Fruit fly (Drosophila melanogaster): ENCODE measurements around the gene CG10469.

The CG10469 gene

dm6 chr3L:6106717-6107116, 13.6 kb upstream of the CG10469 start (continued):
- TF ChIP-seq slbo (GFP tag; IDR thresholded peaks at IDR 0.05) (no peak), Nf-YC (tag; optimal IDR thresholded peaks at IDR 0.05) (peak; percentile 23), mirr (GFP tag; optimal IDR thresholded peaks at IDR 0.05) (no peak), CG9727 (GFP tag; optimal IDR thresholded peaks at IDR 0.05) (no peak), schlank (tag; optimal IDR thresholded peaks at IDR 0.05) (no peak), pnt (GFP tag; optimal IDR thresholded peaks at IDR 0.05) (no peak), tll (GFP tag; optimal IDR thresholded peaks at IDR 0.05) (peak in 1 of 2 experiments; percentile 56), oc (tag; optimal IDR thresholded peaks at IDR 0.05) (peak; percentile 70), pb (GFP tag; optimal IDR thresholded peaks at IDR 0.05) (no peak), sim (GFP tag; IDR thresholded peaks at IDR 0.05) (no peak), pfk (GFP tag; optimal IDR thresholded peaks at IDR 0.05) (no peak), Dref (GFP tag; IDR thresholded peaks at IDR 0.05) (no peak), emc (GFP tag; optimal IDR thresholded peaks at IDR 0.05) (no peak), cato (GFP tag; optimal IDR thresholded peaks at IDR 0.05; ENCODE audit: borderline replicate concordance) (no peak), Jarid2 (GFP tag; optimal IDR thresholded peaks at IDR 0.05) (no peak), GATAe (GFP tag; conservative IDR thresholded peaks at IDR 0.05) (no peak), twi (tag; optimal IDR thresholded peaks at IDR 0.05) (no peak), bbx (GFP tag; IDR thresholded peaks at IDR 0.05; ENCODE audit: partially characterized antibody) (no peak), CG4730 (GFP tag; IDR thresholded peaks at IDR 0.05) (no peak), slp2 (GFP tag; optimal IDR thresholded peaks at IDR 0.05) (no peak)

DNA sequence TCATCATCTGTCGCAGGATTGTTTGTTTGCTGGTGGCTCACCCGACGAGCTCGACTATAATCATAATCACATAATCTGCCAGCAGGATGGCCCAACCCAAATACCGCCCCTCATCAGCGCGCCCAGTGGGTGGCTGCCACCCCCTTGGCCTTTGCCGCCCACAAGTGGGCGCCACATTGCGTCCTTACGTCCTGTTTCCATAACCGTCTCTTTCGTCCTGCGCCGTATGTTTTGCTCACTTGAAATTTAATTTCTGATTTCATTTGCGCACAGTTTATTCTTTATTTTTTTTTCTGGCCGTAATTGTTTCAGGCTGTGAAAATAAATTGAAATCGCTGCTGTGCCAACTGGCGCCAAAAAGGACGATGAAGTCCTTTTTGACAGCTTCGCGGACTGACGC, 12.3 kb upstream of the CG10469 start:
- TF ChIP-seq tup (GFP tag; optimal IDR thresholded peaks at IDR 0.05) (no peak), Poxn (GFP tag; IDR thresholded peaks at IDR 0.05) (no peak), CG11093 (GFP tag; IDR thresholded peaks at IDR 0.05) (no peak), Ptx1 (GFP tag; IDR thresholded peaks at IDR 0.05) (no peak), Side (GFP tag; optimal IDR thresholded peaks at IDR 0.05) (no peak), Ets65A (GFP tag) (peak; percentile 92), seq (GFP tag; IDR thresholded peaks at IDR 0.05) (no peak), CG7556 (GFP tag; optimal IDR thresholded peaks at IDR 0.05) (no peak), slbo (GFP tag; IDR thresholded peaks at IDR 0.05) (no peak)

- TF ChIP-seq usp (GFP tag; optimal IDR thresholded peaks at IDR 0.05), result no peak
- no peak for TF ChIP-seq tgo (GFP tag; IDR thresholded peaks at IDR 0.05)
- no peak for TF ChIP-seq Dad (GFP tag; optimal IDR thresholded peaks at IDR 0.05)
- no peak for TF ChIP-seq CG10147 (GFP tag; optimal IDR thresholded peaks at IDR 0.05)
- TF ChIP-seq prd (optimal IDR thresholded peaks at IDR 0.05), result no peak
- peak; percentile 42; the same call in 1 of the 3 replicates for TF ChIP-seq prd (GFP tag; IDR thresholded peaks at IDR 0.05)
- peak; percentile 95 for TF ChIP-seq Hey (tag; optimal IDR thresholded peaks at IDR 0.05)
- no peak for TF ChIP-seq unc-4 (GFP tag; IDR thresholded peaks at IDR 0.05; ENCODE audit: partially characterized antibody)
- peak; percentile 94 for TF ChIP-seq gsb-n (tag; optimal IDR thresholded peaks at IDR 0.05)
- TF ChIP-seq CTCF (GFP tag; optimal IDR thresholded peaks at IDR 0.05), result peak; percentile 12
- TF ChIP-seq odd (GFP tag; optimal IDR thresholded peaks at IDR 0.05), result no peak
- TF ChIP-seq CG9727 (GFP tag; optimal IDR thresholded peaks at IDR 0.05), result no peak
- no peak for TF ChIP-seq CG3163 (GFP tag; optimal IDR thresholded peaks at IDR 0.05)
- TF ChIP-seq Rfx (GFP tag; IDR thresholded peaks at IDR 0.05), result no peak
- TF ChIP-seq D (optimal IDR thresholded peaks at IDR 0.05), result peak; percentile 49
- TF ChIP-seq D (GFP tag; optimal IDR thresholded peaks at IDR 0.05), result no peak
- no peak for TF ChIP-seq Hmx (GFP tag; optimal IDR thresholded peaks at IDR 0.05)
- TF ChIP-seq sisA (GFP tag; IDR thresholded peaks at IDR 0.05), result no peak
- TF ChIP-seq oc (tag; optimal IDR thresholded peaks at IDR 0.05), result peak; percentile 81
- peak; percentile 25 for TF ChIP-seq kni (GFP tag; optimal IDR thresholded peaks at IDR 0.05)
- TF ChIP-seq maf-S (GFP tag; optimal IDR thresholded peaks at IDR 0.05), result no peak
- TF ChIP-seq hth (optimal IDR thresholded peaks at IDR 0.05), result no peak
- TF ChIP-seq CG31441 (GFP tag; IDR thresholded peaks at IDR 0.05), result no peak
- no peak for TF ChIP-seq CG32772 (GFP tag; IDR thresholded peaks at IDR 0.05)
- no peak for TF ChIP-seq Gug (GFP tag; IDR thresholded peaks at IDR 0.05)
- TF ChIP-seq CG2889 (GFP tag; IDR thresholded peaks at IDR 0.05), result 0 out of 3 replicates have a peak, but pooled peaks have one; percentile 18
- TF ChIP-seq ssp (GFP tag; IDR thresholded peaks at IDR 0.05), result no peak
Measured at dm6 chr3L:6104551-6104950, 11.4 kb upstream of the CG10469 start.
